Worm (Caenorhabditis elegans): Measurements from ENCODE around the gene lips-1.

The lips-1 gene

DNA sequence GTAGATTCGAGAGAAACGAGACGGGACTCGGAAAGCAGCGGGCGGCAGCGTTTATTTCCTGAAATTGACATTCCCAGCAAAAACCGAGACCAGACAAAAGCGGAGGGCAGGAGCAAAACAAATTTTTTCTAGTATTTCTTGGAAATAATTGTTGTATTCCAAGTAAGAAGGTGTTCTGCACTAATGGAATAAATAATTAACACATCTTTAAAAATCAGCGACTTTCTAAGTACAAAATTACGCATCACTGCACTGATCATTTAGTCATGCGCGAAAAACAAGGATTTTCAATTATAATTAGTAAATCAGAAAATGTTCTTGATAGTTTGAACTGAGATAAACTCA, 23.9 kb downstream of the lips-1 start:
- no peak for TF ChIP-seq nhr-25 (tag; optimal IDR thresholded peaks at IDR 0.05)
- TF ChIP-seq crh-2 (tag; optimal IDR thresholded peaks at IDR 0.05), result peak; percentile 26
- TF ChIP-seq C34F6.9 (tag; optimal IDR thresholded peaks at IDR 0.05), result peak; percentile 1
- no peak for TF ChIP-seq unc-62 (GFP tag; optimal IDR thresholded peaks at IDR 0.05)
- TF ChIP-seq nhr-21 (tag; optimal IDR thresholded peaks at IDR 0.05), result peak; percentile 51

DNA sequence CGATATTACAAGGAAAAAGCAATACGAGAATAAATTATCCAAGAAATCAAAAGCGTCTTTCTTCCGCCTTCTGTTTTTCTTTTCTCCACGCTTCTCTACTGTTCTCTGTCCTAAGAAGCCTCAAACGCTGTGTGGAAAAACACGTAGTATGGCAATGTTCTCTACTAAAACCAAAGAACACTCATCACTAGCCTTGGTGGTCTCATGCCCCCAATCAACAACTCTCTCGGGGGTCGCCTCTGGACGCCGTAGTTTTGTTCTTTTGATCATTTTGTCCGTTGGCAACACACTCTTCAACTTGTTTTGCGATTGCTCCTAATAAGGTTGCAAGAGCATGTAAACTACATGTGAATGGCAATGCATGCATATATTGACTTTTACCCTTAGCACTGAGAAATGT, 24.7 kb downstream of the lips-1 start:
- TF ChIP-seq fos-1 (tag; optimal IDR thresholded peaks at IDR 0.05) (peak; percentile 19), nhr-21 (tag; optimal IDR thresholded peaks at IDR 0.05) (peak; percentile 75), unc-55 (GFP tag; optimal IDR thresholded peaks at IDR 0.05) (peak; percentile 53), ztf-4 (tag; optimal IDR thresholded peaks at IDR 0.05) (peak; percentile 30), sma-9 (GFP tag; optimal IDR thresholded peaks at IDR 0.05) (peak; percentile 87), sma-9 (tag; optimal IDR thresholded peaks at IDR 0.05) (no peak), zag-1 (tag; optimal IDR thresholded peaks at IDR 0.05) (peak; percentile 79), dmd-4 (tag; optimal IDR thresholded peaks at IDR 0.05) (no peak), nhr-6 (tag; optimal IDR thresholded peaks at IDR 0.05) (peak; percentile 24), unc-62 (GFP tag; optimal IDR thresholded peaks at IDR 0.05) (no peak), Y55F3AM.14 (GFP tag; optimal IDR thresholded peaks at IDR 0.05) (no peak), unc-39 (tag; optimal IDR thresholded peaks at IDR 0.05) (no peak), elt-3 (tag; optimal IDR thresholded peaks at IDR 0.05) (no peak), nhr-129 (tag; optimal IDR thresholded peaks at IDR 0.05) (peak; percentile 87), mdl-1 (tag; optimal IDR thresholded peaks at IDR 0.05) (peak in 1 of 2 experiments; percentile 40), lin-39 (tag; optimal IDR thresholded peaks at IDR 0.05) (no peak), mab-5 (tag; optimal IDR thresholded peaks at IDR 0.05) (no peak), lsy-2 (tag; optimal IDR thresholded peaks at IDR 0.05) (peak in 1 of 2 experiments; percentile 67), C34F6.9 (tag; optimal IDR thresholded peaks at IDR 0.05) (peak; percentile 66), F13H6.1 (tag; optimal IDR thresholded peaks at IDR 0.05) (peak; percentile 50), crh-2 (tag; optimal IDR thresholded peaks at IDR 0.05) (peak; percentile 79), gmeb-1 (tag; optimal IDR thresholded peaks at IDR 0.05) (peak; percentile 32), sem-4 (tag; optimal IDR thresholded peaks at IDR 0.05) (peak; percentile 34), nhr-25 (tag; optimal IDR thresholded peaks at IDR 0.05) (peak; percentile 72), egl-27 (tag; optimal IDR thresholded peaks at IDR 0.05) (no peak), sma-3 (GFP tag; optimal IDR thresholded peaks at IDR 0.05) (peak; percentile 31), peb-1 (tag; optimal IDR thresholded peaks at IDR 0.05) (no peak), lin-13 (GFP tag; optimal IDR thresholded peaks at IDR 0.05) (peak; percentile 32)

DNA sequence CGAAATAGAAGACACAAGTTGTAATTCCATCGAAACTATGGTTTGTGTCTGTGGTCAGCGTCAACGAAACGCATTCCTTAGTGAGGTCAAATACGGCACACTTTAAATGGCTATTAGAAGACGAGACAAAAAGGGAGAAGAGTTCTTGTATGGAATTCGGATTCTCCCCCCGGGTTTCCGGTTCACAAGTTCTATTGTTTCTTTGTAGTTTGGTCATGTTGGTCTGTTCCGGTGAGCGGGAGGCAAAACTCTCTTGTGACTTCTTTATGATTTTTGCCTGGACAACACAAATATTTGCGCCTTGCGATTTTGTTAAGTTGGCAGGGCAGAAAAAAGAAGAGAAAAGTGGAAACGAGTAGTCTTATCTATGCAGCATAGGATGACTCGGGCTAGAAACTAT, 25.3 kb downstream of the lips-1 start:
- no peak for TF ChIP-seq ztf-4 (tag; optimal IDR thresholded peaks at IDR 0.05)
- TF ChIP-seq nhr-10 (tag; optimal IDR thresholded peaks at IDR 0.05), result no peak
- TF ChIP-seq egl-27 (tag; optimal IDR thresholded peaks at IDR 0.05), result peak; percentile 30
- no peak for TF ChIP-seq mbf-1 (tag; optimal IDR thresholded peaks at IDR 0.05)
- TF ChIP-seq gmeb-1 (tag; optimal IDR thresholded peaks at IDR 0.05), result no peak
- no peak for TF ChIP-seq alr-1 (tag; optimal IDR thresholded peaks at IDR 0.05)
- TF ChIP-seq nhr-129 (tag; optimal IDR thresholded peaks at IDR 0.05), result peak; percentile 4
- peak; percentile 5 for TF ChIP-seq F13H6.1 (tag; optimal IDR thresholded peaks at IDR 0.05)
- peak; percentile 41 for TF ChIP-seq sma-9 (GFP tag; optimal IDR thresholded peaks at IDR 0.05)
- no peak for TF ChIP-seq sma-9 (tag; optimal IDR thresholded peaks at IDR 0.05)
- TF ChIP-seq nhr-21 (tag; optimal IDR thresholded peaks at IDR 0.05), result peak; percentile 4
- no peak for TF ChIP-seq skn-1 (tag; optimal IDR thresholded peaks at IDR 0.05)

DNA sequence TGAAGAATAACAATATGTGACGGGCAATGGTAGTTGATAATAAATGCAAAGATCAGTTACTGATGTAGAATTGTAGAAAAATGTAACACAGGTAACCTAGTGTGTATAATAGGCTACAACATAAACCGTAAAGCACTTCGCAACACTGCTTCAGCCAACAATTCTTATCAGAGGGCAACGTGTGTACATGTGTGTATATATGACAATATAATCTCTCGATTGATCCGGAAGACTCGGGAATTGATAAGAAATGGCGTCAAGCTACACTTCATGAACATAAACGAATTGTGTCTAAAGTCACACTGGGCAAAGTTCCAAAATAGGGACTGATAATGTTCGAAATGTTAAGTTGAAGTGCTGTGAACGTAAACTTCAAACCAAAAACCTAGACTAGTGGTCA, 25.9 kb downstream of the lips-1 start:
- TF ChIP-seq crh-2 (tag; optimal IDR thresholded peaks at IDR 0.05) (peak; percentile 32), fos-1 (tag; optimal IDR thresholded peaks at IDR 0.05) (peak; percentile 50), ceh-16 (tag; optimal IDR thresholded peaks at IDR 0.05) (no peak), sma-9 (GFP tag; optimal IDR thresholded peaks at IDR 0.05) (peak; percentile 89), sma-9 (tag; optimal IDR thresholded peaks at IDR 0.05) (no peak), gmeb-1 (tag; optimal IDR thresholded peaks at IDR 0.05) (peak; percentile 26), snpc-4 (tag; optimal IDR thresholded peaks at IDR 0.05) (no peak), nhr-21 (tag; optimal IDR thresholded peaks at IDR 0.05) (peak; percentile 14)

DNA sequence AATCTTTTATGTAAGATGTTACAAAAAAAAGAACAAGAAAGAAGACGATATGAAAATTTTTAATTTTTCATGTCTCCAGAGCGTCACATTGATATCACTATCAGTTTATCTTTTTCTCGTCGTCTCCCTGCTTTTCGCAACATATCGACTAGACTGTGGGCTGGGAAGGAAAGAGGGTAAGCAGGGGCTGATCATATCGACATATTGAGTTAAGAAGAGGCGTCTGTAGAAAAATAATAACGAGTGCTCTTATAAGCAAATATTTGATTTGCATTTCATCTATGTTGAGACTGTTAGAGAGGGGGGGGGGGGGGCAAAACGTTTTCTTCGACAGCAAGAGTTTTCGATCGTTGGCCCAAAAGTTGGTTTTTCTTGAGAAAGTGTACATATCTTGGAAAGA, 26.4 kb downstream of the lips-1 start:
- no peak for TF ChIP-seq fos-1 (tag; optimal IDR thresholded peaks at IDR 0.05)
- no peak for TF ChIP-seq sma-3 (GFP tag; optimal IDR thresholded peaks at IDR 0.05)
- no peak for TF ChIP-seq gmeb-1 (tag; optimal IDR thresholded peaks at IDR 0.05)
- no peak for TF ChIP-seq unc-62 (GFP tag; optimal IDR thresholded peaks at IDR 0.05)
- TF ChIP-seq nhr-25 (tag; optimal IDR thresholded peaks at IDR 0.05), result peak; percentile 1
- peak; percentile 67 for TF ChIP-seq sma-9 (GFP tag; optimal IDR thresholded peaks at IDR 0.05)
- no peak for TF ChIP-seq sma-9 (tag; optimal IDR thresholded peaks at IDR 0.05)
- no peak for TF ChIP-seq zag-1 (tag; optimal IDR thresholded peaks at IDR 0.05)
- peak; percentile 25 for TF ChIP-seq F13H6.1 (tag; optimal IDR thresholded peaks at IDR 0.05)

Data from whole organism, L2 larva.